Worm (Caenorhabditis elegans) whole organism, L3 larva: ENCODE data around the gene nduv-2.

ENCODE experiments used
- R02D3.7 ChIP-seq: fragments of 150-350 bp; optimal IDR thresholded peaks from 2 replicates; lab custom pipeline; 2014; ENCODE audit warnings: missing biosample characterization, missing genetic modification characterization
- aly-2 ChIP-seq: fragments of 150-350 bp; optimal IDR thresholded peaks from 2 replicates; lab custom pipeline; 2014; ENCODE audit warnings: missing biosample characterization, missing genetic modification characterization
- ama-1 ChIP-seq: fragments of 150-350 bp; optimal IDR thresholded peaks from 2 replicates; lab custom pipeline; 2018
- ceh-28 ChIP-seq: fragments of 150-350 bp; optimal IDR thresholded peaks from 2 replicates; lab custom pipeline; 2014; ENCODE audit warnings: missing biosample characterization, missing genetic modification reagents, missing genetic modification characterization
- ceh-82 ChIP-seq: fragments of 150-350 bp; optimal IDR thresholded peaks from 2 replicates; lab custom pipeline; 2014; ENCODE audit warnings: missing biosample characterization, missing genetic modification characterization
- ceh-9 ChIP-seq: sonication (generic microtip); optimal IDR thresholded peaks from 2 replicates; lab custom pipeline; 2018; ENCODE audit warnings: missing biosample characterization, missing genetic modification characterization
- daf-12 ChIP-seq: fragments of 150-350 bp; optimal IDR thresholded peaks from 2 replicates; lab custom pipeline; 2014; ENCODE audit warnings: missing biosample characterization, missing genetic modification reagents, missing genetic modification characterization
- egl-5 ChIP-seq: fragments of 150-350 bp; optimal IDR thresholded peaks from 2 replicates; lab custom pipeline; 2017; ENCODE audit warnings: missing biosample characterization, missing genetic modification reagents, missing genetic modification characterization, inconsistent platforms
- elt-1 ChIP-seq: fragments of 150-350 bp; optimal IDR thresholded peaks from 2 replicates; lab custom pipeline; 2014; ENCODE audit warnings: missing biosample characterization, missing genetic modification characterization
- elt-2 ChIP-seq: sonication (generic microtip); optimal IDR thresholded peaks from 2 replicates; lab custom pipeline; 2016; ENCODE audit warnings: missing genetic modification reagents, mild to moderate bottlenecking, missing genetic modification characterization, missing compliant biosample characterization
- elt-3 ChIP-seq, 3 experiments: fragments of 150-350 bp in 1 of 3; sonication (generic microtip) in 2 of 3; optimal IDR thresholded peaks; 2 replicates in 2 of 3; 4 replicates in 1 of 3; lab custom pipeline; 2014 to 2017; ENCODE audit warnings: missing biosample characterization in 3 of 3, missing genetic modification characterization in 3 of 3
- fkh-10 ChIP-seq: sonication (generic microtip); optimal IDR thresholded peaks from 2 replicates; lab custom pipeline; 2017; ENCODE audit warnings: missing biosample characterization, missing genetic modification reagents, missing genetic modification characterization
- fkh-2 ChIP-seq: fragments of 150-350 bp; optimal IDR thresholded peaks from 2 replicates; lab custom pipeline; 2014; ENCODE audit warnings: missing biosample characterization, missing genetic modification reagents, missing genetic modification characterization
- fos-1 ChIP-seq: fragments of 150-350 bp; optimal IDR thresholded peaks from 2 replicates; lab custom pipeline; 2014; ENCODE audit warnings: missing biosample characterization, missing genetic modification characterization
- jun-1 ChIP-seq: fragments of 150-350 bp; optimal IDR thresholded peaks from 2 replicates; lab custom pipeline; 2014; ENCODE audit warnings: missing biosample characterization, missing genetic modification reagents, missing genetic modification characterization
- lin-39 ChIP-seq: fragments of 150-350 bp; optimal IDR thresholded peaks from 2 replicates; lab custom pipeline; 2018; ENCODE audit warnings: missing biosample characterization, missing genetic modification reagents, missing genetic modification characterization
- lsy-12 ChIP-seq: sonication (generic microtip); optimal IDR thresholded peaks from 2 replicates; lab custom pipeline; 2016; ENCODE audit warnings: mild to moderate bottlenecking, missing genetic modification characterization, missing compliant biosample characterization
- mdl-1 ChIP-seq: fragments of 150-350 bp; optimal IDR thresholded peaks from 2 replicates; lab custom pipeline; 2014; ENCODE audit warnings: missing biosample characterization, missing genetic modification characterization
- mml-1 ChIP-seq: fragments of 150-350 bp; sonication (generic microtip); optimal IDR thresholded peaks from 3 replicates; lab custom pipeline; 2014; ENCODE audit warnings: missing biosample characterization, missing genetic modification characterization
- nfya-1 ChIP-seq: sonication (generic microtip); optimal IDR thresholded peaks from 2 replicates; lab custom pipeline; 2017; ENCODE audit warnings: missing genetic modification characterization, mild to moderate bottlenecking, missing compliant biosample characterization, antibody characterized with exemption, moderate library complexity; ENCODE audit not compliant: insufficient read depth
- nhr-11 ChIP-seq: fragments of 150-350 bp; optimal IDR thresholded peaks from 2 replicates; lab custom pipeline; 2014; ENCODE audit warnings: missing biosample characterization, missing genetic modification characterization
- nhr-12 ChIP-seq: fragments of 150-350 bp; optimal IDR thresholded peaks from 2 replicates; lab custom pipeline; 2014; ENCODE audit warnings: missing biosample characterization, missing genetic modification characterization
- nhr-23 ChIP-seq: fragments of 150-350 bp; optimal IDR thresholded peaks from 2 replicates; lab custom pipeline; 2014; ENCODE audit warnings: missing biosample characterization, missing genetic modification reagents, missing genetic modification characterization
- nhr-237 ChIP-seq: fragments of 150-350 bp; optimal IDR thresholded peaks from 2 replicates; lab custom pipeline; 2014; ENCODE audit warnings: missing biosample characterization, missing genetic modification characterization
- nhr-25 ChIP-seq: sonication (generic microtip); optimal IDR thresholded peaks from 2 replicates; lab custom pipeline; 2017; ENCODE audit warnings: missing biosample characterization, missing genetic modification characterization
- nhr-43 ChIP-seq: sonication (generic microtip); optimal IDR thresholded peaks from 2 replicates; lab custom pipeline; 2016; ENCODE audit warnings: mild to moderate bottlenecking, missing genetic modification characterization, missing compliant biosample characterization; ENCODE audit not compliant: poor library complexity, severe bottlenecking
- nhr-77 ChIP-seq: fragments of 150-350 bp; optimal IDR thresholded peaks from 2 replicates; lab custom pipeline; 2014; ENCODE audit warnings: missing biosample characterization, missing genetic modification characterization
- pha-4 ChIP-seq: fragments of 150-350 bp; optimal IDR thresholded peaks from 2 replicates; lab custom pipeline; 2014; ENCODE audit warnings: missing biosample characterization, missing genetic modification reagents, missing genetic modification characterization
- pqm-1 ChIP-seq: fragments of 150-350 bp; optimal IDR thresholded peaks from 2 replicates; lab custom pipeline; 2017; ENCODE audit warnings: missing biosample characterization, missing genetic modification characterization, inconsistent platforms
- sea-2 ChIP-seq: fragments of 150-350 bp; sonication (generic microtip); optimal IDR thresholded peaks from 4 replicates; lab custom pipeline; 2014; ENCODE audit warnings: missing biosample characterization, missing genetic modification reagents, missing genetic modification characterization
- skn-1 ChIP-seq: fragments of 150-350 bp; optimal IDR thresholded peaks from 2 replicates; lab custom pipeline; 2014; ENCODE audit warnings: missing biosample characterization, missing genetic modification characterization
- snpc-4 ChIP-seq: fragments of 150-350 bp; optimal IDR thresholded peaks from 2 replicates; lab custom pipeline; 2014; ENCODE audit warnings: missing biosample characterization, missing genetic modification characterization
- tbx-2 ChIP-seq: sonication (generic microtip); optimal IDR thresholded peaks from 2 replicates; lab custom pipeline; 2016; ENCODE audit warnings: mild to moderate bottlenecking, missing genetic modification characterization, missing compliant biosample characterization
- unc-39 ChIP-seq: sonication (generic microtip); optimal IDR thresholded peaks from 4 replicates; lab custom pipeline; 2017; ENCODE audit warnings: missing biosample characterization, missing genetic modification characterization
- unc-62 ChIP-seq: fragments of 150-350 bp; sonication (generic microtip); optimal IDR thresholded peaks from 4 replicates; lab custom pipeline; 2014; ENCODE audit warnings: missing biosample characterization, missing genetic modification reagents, missing genetic modification characterization
- zag-1 ChIP-seq: fragments of 150-350 bp; optimal IDR thresholded peaks from 2 replicates; lab custom pipeline; 2014; ENCODE audit warnings: missing biosample characterization, missing genetic modification characterization
- ztf-11 ChIP-seq: fragments of 150-350 bp; optimal IDR thresholded peaks from 2 replicates; lab custom pipeline; 2014; ENCODE audit warnings: missing biosample characterization, missing genetic modification characterization

The nduv-2 gene

ce11 chrV:13660660-13661325 is 35.4 kb upstream of the nduv-2 start, which contains the start of gene letm-1:
Gene letm-1, plus strand, starts transcription at chrV:13661257.
- no peak for TF ChIP-seq nhr-43 (tag; lab: Kevin White, UChicago)
- TF ChIP-seq pha-4, result peak; percentile 49
- TF ChIP-seq ceh-9 (tag; lab: Kevin White, UChicago), result no peak
- TF ChIP-seq lin-39 (tag; lab: Kevin White, UChicago), result no peak
- no peak for TF ChIP-seq mml-1
- TF ChIP-seq nhr-77, result no peak
- TF ChIP-seq lsy-12 (tag; lab: Kevin White, UChicago), result no peak
- no peak for TF ChIP-seq mdl-1
- no peak for TF ChIP-seq nhr-12
- TF ChIP-seq zag-1 (tag; lab: Kevin White, UChicago), result no peak
- TF ChIP-seq fkh-2 (tag; lab: Kevin White, UChicago), result no peak
- no peak for TF ChIP-seq daf-12 (tag; lab: Kevin White, UChicago)
- no peak for TF ChIP-seq nhr-237 (tag; lab: Kevin White, UChicago)
- TF ChIP-seq pqm-1, result peak; percentile 65
- no peak for TF ChIP-seq ztf-11 (tag; lab: Kevin White, UChicago)
- no peak for TF ChIP-seq elt-3 (tag; optimal IDR thresholded peaks at IDR 0.05; lab: Kevin White, UChicago)
- no peak for TF ChIP-seq tbx-2 (tag; lab: Kevin White, UChicago)
- TF ChIP-seq ceh-28 (tag; lab: Kevin White, UChicago), result peak; percentile 16
- TF ChIP-seq skn-1 (tag; lab: Kevin White, UChicago), result no peak
- peak; percentile 22 for TF ChIP-seq snpc-4 (tag; lab: Kevin White, UChicago)
- TF ChIP-seq fkh-10 (GFP tag; lab: Kevin White, UChicago), result no peak
- no peak for TF ChIP-seq aly-2 (tag; lab: Kevin White, UChicago)
- TF ChIP-seq ama-1, result no peak
- no peak for TF ChIP-seq jun-1
- no peak for TF ChIP-seq fos-1
- no peak for TF ChIP-seq R02D3.7 (tag; lab: Kevin White, UChicago)
- TF ChIP-seq egl-5 (tag; lab: Kevin White, UChicago), result no peak
- no peak for TF ChIP-seq ceh-82 (tag; lab: Kevin White, UChicago)
- peak; percentile 12 for TF ChIP-seq nfya-1 (tag; lab: Kevin White, UChicago)
- TF ChIP-seq elt-2 (tag; lab: Kevin White, UChicago), result peak; percentile 39
- TF ChIP-seq sea-2 (GFP tag; lab: Kevin White, UChicago), result no peak
- TF ChIP-seq elt-1 (tag; lab: Kevin White, UChicago), result no peak
- TF ChIP-seq unc-62 (GFP tag; lab: Kevin White, UChicago), result no peak

- TF ChIP-seq elt-2 (tag; lab: Kevin White, UChicago) (no peak), unc-39 (no peak), pha-4 (no peak), mml-1 (no peak), skn-1 (tag; lab: Kevin White, UChicago) (no peak), nhr-11 (tag; lab: Kevin White, UChicago) (no peak), aly-2 (tag; lab: Kevin White, UChicago) (no peak), tbx-2 (tag; lab: Kevin White, UChicago) (no peak)
- TF ChIP-seq, all 47 proteins: peak for 0
These were observed 34.7 kb upstream of the nduv-2 start for ce11 chrV:13660115-13660514.

ce11 chrV:13659219-13659618 is 33.9 kb upstream of the nduv-2 start:
- no peak for TF ChIP-seq fkh-2 (tag; lab: Kevin White, UChicago)
- no peak for TF ChIP-seq skn-1 (tag; lab: Kevin White, UChicago)
- peak; percentile 39 for TF ChIP-seq nhr-23 (tag; lab: Kevin White, UChicago)
- TF ChIP-seq nfya-1 (tag; lab: Kevin White, UChicago), result peak; percentile 23
- peak; percentile 41 for TF ChIP-seq jun-1
- no peak for TF ChIP-seq ceh-82 (tag; lab: Kevin White, UChicago)
- peak; percentile 23 for TF ChIP-seq nhr-25 (tag; lab: Kevin White, UChicago)
- TF ChIP-seq mml-1, result no peak
- TF ChIP-seq nhr-43 (tag; lab: Kevin White, UChicago), result peak; percentile 19
- no peak for TF ChIP-seq ceh-9 (tag; lab: Kevin White, UChicago)
- TF ChIP-seq elt-3 (tag; optimal IDR thresholded peaks at IDR 0.05; lab: Kevin White, UChicago), result peak in 2 of 3 experiments; percentile 22 to 74
- TF ChIP-seq pqm-1, result peak; percentile 15
